Fruit fly (Drosophila melanogaster): ENCODE data around the gene CG7582.

dm6 chr3R:29681241-29681640 is 837 bp downstream of the CG7582 start:
- TF ChIP-seq fd96Ca (GFP tag; IDR thresholded peaks at IDR 0.05) (no peak), CG4496 (GFP tag; IDR thresholded peaks at IDR 0.05) (no peak), CG14655 (GFP tag; optimal IDR thresholded peaks at IDR 0.05) (no peak), Ets98B (GFP tag; IDR thresholded peaks at IDR 0.05) (no peak), CG9948 (tag; optimal IDR thresholded peaks at IDR 0.05) (no peak), CG8301 (tag; optimal IDR thresholded peaks at IDR 0.05) (no peak), rn (GFP tag; IDR thresholded peaks at IDR 0.05) (no peak), gl (tag; optimal IDR thresholded peaks at IDR 0.05) (no peak), Pif1B (GFP tag; optimal IDR thresholded peaks at IDR 0.05) (no peak), CG10348 (GFP tag; IDR thresholded peaks at IDR 0.05) (no peak), CG34367 (tag; optimal IDR thresholded peaks at IDR 0.05) (no peak), EcR (GFP tag; optimal IDR thresholded peaks at IDR 0.05) (no peak)

Measured in whole organism, pupa.